Fruit fly (Drosophila melanogaster) whole organism, embryonic: Measurements from ENCODE around the gene CG6912.

Experiments used
- CG32767 ChIP-seq: fragments of 200-800 bp; sonication (Bioruptor generic); IDR thresholded peaks from 2 replicates; pipeline ENCODE4 v1.3.6; 2022; ENCODE audit warnings: missing biosample characterization, missing genetic modification characterization
- CG8944 ChIP-seq: fragments of 200-800 bp; sonication (Bioruptor generic); optimal IDR thresholded peaks from 3 replicates; lab custom pipeline; 2016; ENCODE audit warnings: missing biosample characterization, missing genetic modification characterization
- Usf ChIP-seq: fragments of 200-800 bp; sonication (Bioruptor generic); optimal IDR thresholded peaks from 2 replicates; lab custom pipeline; 2017; ENCODE audit warnings: missing genotype, missing biosample characterization, missing genetic modification characterization
- vnd ChIP-seq: fragments of 200-800 bp; sonication (Bioruptor generic); IDR thresholded peaks from 3 replicates; pipeline ENCODE4 v1.3.6; 2022; ENCODE audit warnings: missing biosample characterization, missing genetic modification characterization; ENCODE audit not compliant: partially characterized antibody

DNA sequence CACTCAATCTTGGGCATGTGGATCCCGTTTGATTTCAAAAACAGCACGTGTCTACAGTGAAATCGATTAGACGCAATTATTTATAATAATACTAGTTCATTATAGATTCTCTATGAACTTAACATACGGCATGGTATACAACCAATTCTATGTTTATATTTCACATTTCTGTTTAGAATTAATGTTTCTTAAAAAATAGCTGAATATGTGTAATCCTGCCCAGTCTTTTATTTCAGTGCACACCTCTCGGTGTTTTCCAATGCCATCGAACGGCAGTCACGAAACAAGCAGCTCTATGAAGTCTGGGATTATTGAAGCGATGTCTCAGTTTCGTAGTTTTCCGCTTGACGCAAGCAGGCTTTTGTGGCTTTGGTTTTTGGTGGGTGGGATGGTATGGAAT is 19.0 kb downstream of the CG6912 start:
- TF ChIP-seq Usf (GFP tag; lab: Kevin White, UChicago) (no peak), CG8944 (GFP tag; lab: Kevin White, UChicago) (no peak), CG32767 (GFP tag; lab: Robert Waterston, UW) (no peak), vnd (GFP tag; lab: Robert Waterston, UW) (no peak)
